Fruit fly (Drosophila melanogaster): ENCODE results near the gene Vha26.
A peak's percentile ranks its signal among the peaks of the same experiment; 100 is the strongest.

Vha26 gene

dm6 chr3R:5587863-5588519, 3.6 kb upstream of the Vha26 start, which contains the start of gene CG2926 (continued):
- TF ChIP-seq exex (tag; optimal IDR thresholded peaks at IDR 0.05) (no peak), CG8388 (GFP tag; optimal IDR thresholded peaks at IDR 0.05) (no peak), mam (GFP tag; optimal IDR thresholded peaks at IDR 0.05) (peak; percentile 70), CG4617 (GFP tag; optimal IDR thresholded peaks at IDR 0.05; ENCODE audit: borderline replicate concordance) (peak; percentile 79), CG3065 (GFP tag; optimal IDR thresholded peaks at IDR 0.05) (no peak), Side (GFP tag; optimal IDR thresholded peaks at IDR 0.05) (peak; percentile 21), sna (GFP tag; IDR thresholded peaks at IDR 0.05; ENCODE audit: partially characterized antibody) (peak; percentile 59), lola (GFP tag; optimal IDR thresholded peaks at IDR 0.05) (no peak), CG8944 (GFP tag; optimal IDR thresholded peaks at IDR 0.05) (peak; percentile 9), lbe (GFP tag; optimal IDR thresholded peaks at IDR 0.05) (no peak), Rx (GFP tag; IDR thresholded peaks at IDR 0.05) (no peak), Opbp (GFP tag; IDR thresholded peaks at IDR 0.05; ENCODE audit: partially characterized antibody) (peak; percentile 94), CG15073 (GFP tag; optimal IDR thresholded peaks at IDR 0.05) (no peak), yki (optimal IDR thresholded peaks at IDR 0.05) (no peak), CG11696 (GFP tag; IDR thresholded peaks at IDR 0.05) (no peak), rib (GFP tag; IDR thresholded peaks at IDR 0.05) (peak; percentile 57), ERR (GFP tag; optimal IDR thresholded peaks at IDR 0.05) (no peak), HLHmδ (GFP tag; optimal IDR thresholded peaks at IDR 0.05) (no peak), Xrp1 (GFP tag; IDR thresholded peaks at IDR 0.05) (0 out of 2 replicates have a peak, but pooled peaks have one; percentile 15), grn (GFP tag; optimal IDR thresholded peaks at IDR 0.05) (no peak), Max (GFP tag; optimal IDR thresholded peaks at IDR 0.05) (no peak), CG12155 (GFP tag; optimal IDR thresholded peaks at IDR 0.05) (peak; percentile 66), jing (GFP tag; optimal IDR thresholded peaks at IDR 0.05) (no peak), CG12942 (GFP tag; optimal IDR thresholded peaks at IDR 0.05) (no peak), CG6175 (GFP tag; IDR thresholded peaks at IDR 0.05) (no peak), Hr78 (GFP tag; optimal IDR thresholded peaks at IDR 0.05) (no peak), luna (GFP tag; optimal IDR thresholded peaks at IDR 0.05) (no peak), CG5953 (GFP tag; IDR thresholded peaks at IDR 0.05) (no peak), esg (GFP tag; conservative IDR thresholded peaks at IDR 0.05) (no peak), CG30020 (tag; optimal IDR thresholded peaks at IDR 0.05) (peak; percentile 81), CoRest (tag; optimal IDR thresholded peaks at IDR 0.05) (no peak), CG13775 (GFP tag; optimal IDR thresholded peaks at IDR 0.05) (no peak), cwo (GFP tag; optimal IDR thresholded peaks at IDR 0.05) (no peak), CG5245 (GFP tag; optimal IDR thresholded peaks at IDR 0.05) (peak; percentile 94), Nf-YA (GFP tag; IDR thresholded peaks at IDR 0.05) (no peak), tna (GFP tag; IDR thresholded peaks at IDR 0.05; ENCODE audit: partially characterized antibody) (peak; percentile 89), CG10654 (GFP tag; optimal IDR thresholded peaks at IDR 0.05) (peak; percentile 27), CG10979 (tag; optimal IDR thresholded peaks at IDR 0.05) (no peak), chif (GFP tag; optimal IDR thresholded peaks at IDR 0.05) (peak in 1 of 2 experiments; percentile 51), aop (GFP tag; IDR thresholded peaks at IDR 0.05) (no peak), oc (tag; optimal IDR thresholded peaks at IDR 0.05) (no peak), seq (GFP tag; IDR thresholded peaks at IDR 0.05) (no peak), Adf1 (GFP tag; IDR thresholded peaks at IDR 0.05) (no peak), pfk (GFP tag; optimal IDR thresholded peaks at IDR 0.05) (no peak), wek (GFP tag; optimal IDR thresholded peaks at IDR 0.05) (no peak), ssp (GFP tag; IDR thresholded peaks at IDR 0.05) (peak; percentile 56), CG3847 (GFP tag; IDR thresholded peaks at IDR 0.05) (peak; percentile 42; the same call in 1 of the 2 replicates), Doc2 (GFP tag; IDR thresholded peaks at IDR 0.05) (no peak), ase (GFP tag; IDR thresholded peaks at IDR 0.05) (0 out of 3 replicates have a peak, but pooled peaks have one; percentile 41), CG15269 (tag; optimal IDR thresholded peaks at IDR 0.05) (no peak)

Data from whole organism, embryonic.